Worm (Caenorhabditis elegans): Measurements from ENCODE around the gene ttr-23.

- TF ChIP-seq pha-4 (tag; optimal IDR thresholded peaks at IDR 0.05) = no peak
- TF ChIP-seq lin-15B (tag; optimal IDR thresholded peaks at IDR 0.05) = no peak
- TF ChIP-seq ZK546.5 (tag; optimal IDR thresholded peaks at IDR 0.05) = no peak
- no peak for TF ChIP-seq aly-2 (tag; optimal IDR thresholded peaks at IDR 0.05)
- TF ChIP-seq fkh-10 (GFP tag; optimal IDR thresholded peaks at IDR 0.05) = no peak
- no peak for TF ChIP-seq nhr-76 (tag; optimal IDR thresholded peaks at IDR 0.05)
- TF ChIP-seq nhr-12 (tag; optimal IDR thresholded peaks at IDR 0.05) = no peak
- no peak for TF ChIP-seq tbx-2 (tag; optimal IDR thresholded peaks at IDR 0.05)
Measured at ce11 chrV:10560621-10561020, 29.0 kb downstream of the ttr-23 start, which contains the start of gene col-152.
